Fruit fly (Drosophila melanogaster): ENCODE measurements around the gene CG5888.

Gene CG5888

dm6 chr2L:16350742-16351568, 97.3 kb downstream of the CG5888 start (continued):
- TF ChIP-seq Hr78 (GFP tag; optimal IDR thresholded peaks at IDR 0.05) (peak in 1 of 2 experiments; percentile 96), CG10462 (GFP tag; optimal IDR thresholded peaks at IDR 0.05) (peak; percentile 98), pnt (GFP tag; optimal IDR thresholded peaks at IDR 0.05) (peak; percentile 97), sd (tag; optimal IDR thresholded peaks at IDR 0.05) (peak; percentile 97), Trl (optimal IDR thresholded peaks at IDR 0.05) (peak in 1 of 2 experiments; percentile 40), Trl (GFP tag; optimal IDR thresholded peaks at IDR 0.05) (peak; percentile 98), Dad (GFP tag; optimal IDR thresholded peaks at IDR 0.05) (peak; percentile 97), CG9932 (GFP tag; IDR thresholded peaks at IDR 0.05) (peak; percentile 99), CG13424 (tag; optimal IDR thresholded peaks at IDR 0.05) (peak; percentile 100), scrt (GFP tag; optimal IDR thresholded peaks at IDR 0.05) (peak; percentile 98), ase (GFP tag; IDR thresholded peaks at IDR 0.05) (peak; percentile 98), tx (GFP tag; optimal IDR thresholded peaks at IDR 0.05) (peak; percentile 97), CG12155 (GFP tag; optimal IDR thresholded peaks at IDR 0.05) (peak; percentile 97), CG7839 (tag; optimal IDR thresholded peaks at IDR 0.05) (peak; percentile 100), hbn (GFP tag; IDR thresholded peaks at IDR 0.05; ENCODE audit: partially characterized antibody) (no peak), gt (GFP tag; IDR thresholded peaks at IDR 0.05) (peak; percentile 93), CG13624 (GFP tag; optimal IDR thresholded peaks at IDR 0.05) (peak; percentile 99), ab (GFP tag; optimal IDR thresholded peaks at IDR 0.05) (peak; percentile 99), NK7.1 (GFP tag; optimal IDR thresholded peaks at IDR 0.05) (peak; percentile 97), ara (GFP tag; IDR thresholded peaks at IDR 0.05) (peak; percentile 99), Ada2b (GFP tag; IDR thresholded peaks at IDR 0.05) (peak; percentile 99), lilli (GFP tag; optimal IDR thresholded peaks at IDR 0.05) (peak; percentile 99), CG4404 (GFP tag; IDR thresholded peaks at IDR 0.05) (peak; percentile 96), sc (optimal IDR thresholded peaks at IDR 0.05) (no peak), sc (GFP tag; optimal IDR thresholded peaks at IDR 0.05) (peak; percentile 98), CG7556 (GFP tag; optimal IDR thresholded peaks at IDR 0.05) (peak; percentile 99), Atf6 (GFP tag; IDR thresholded peaks at IDR 0.05) (peak; percentile 99), pan (optimal IDR thresholded peaks at IDR 0.05) (no peak), pan (GFP tag; optimal IDR thresholded peaks at IDR 0.05 in 1 of 2, IDR thresholded peaks at IDR 0.05 in 1 of 2) (peak in 1 of 2 experiments; percentile 99), ham (GFP tag; IDR thresholded peaks at IDR 0.05) (peak; percentile 97), Sry-β (GFP tag; optimal IDR thresholded peaks at IDR 0.05) (peak; percentile 71), al (GFP tag; IDR thresholded peaks at IDR 0.05) (peak; percentile 98), Sry-δ (GFP tag; optimal IDR thresholded peaks at IDR 0.05) (peak; percentile 67), cato (GFP tag; optimal IDR thresholded peaks at IDR 0.05; ENCODE audit: borderline replicate concordance) (peak; percentile 96), so (GFP tag; IDR thresholded peaks at IDR 0.05) (peak; percentile 99), CG12659 (GFP tag; optimal IDR thresholded peaks at IDR 0.05) (peak; percentile 100), CG5180 (GFP tag; optimal IDR thresholded peaks at IDR 0.05) (peak; percentile 94), Jarid2 (GFP tag; optimal IDR thresholded peaks at IDR 0.05) (peak; percentile 95), D19A (tag; optimal IDR thresholded peaks at IDR 0.05) (peak; percentile 98), lmd (GFP tag; IDR thresholded peaks at IDR 0.05) (peak; percentile 99), grau (tag; optimal IDR thresholded peaks at IDR 0.05) (peak; percentile 99), CG7963 (GFP tag; IDR thresholded peaks at IDR 0.05; ENCODE audit: partially characterized antibody) (no peak), da (GFP tag; optimal IDR thresholded peaks at IDR 0.05) (peak; percentile 94), lbe (GFP tag; optimal IDR thresholded peaks at IDR 0.05) (peak; percentile 97), tup (GFP tag; optimal IDR thresholded peaks at IDR 0.05) (peak; percentile 96), Oli (tag; optimal IDR thresholded peaks at IDR 0.05) (peak; percentile 99), Sin3A (optimal IDR thresholded peaks at IDR 0.05) (peak; percentile 34), CG17829 (tag; optimal IDR thresholded peaks at IDR 0.05) (peak; percentile 99), CG2199 (GFP tag; IDR thresholded peaks at IDR 0.05) (peak; percentile 99), Xrp1 (GFP tag; IDR thresholded peaks at IDR 0.05) (peak; percentile 99)
